Fruit fly (Drosophila melanogaster): ENCODE data around the gene dnd.

DNA sequence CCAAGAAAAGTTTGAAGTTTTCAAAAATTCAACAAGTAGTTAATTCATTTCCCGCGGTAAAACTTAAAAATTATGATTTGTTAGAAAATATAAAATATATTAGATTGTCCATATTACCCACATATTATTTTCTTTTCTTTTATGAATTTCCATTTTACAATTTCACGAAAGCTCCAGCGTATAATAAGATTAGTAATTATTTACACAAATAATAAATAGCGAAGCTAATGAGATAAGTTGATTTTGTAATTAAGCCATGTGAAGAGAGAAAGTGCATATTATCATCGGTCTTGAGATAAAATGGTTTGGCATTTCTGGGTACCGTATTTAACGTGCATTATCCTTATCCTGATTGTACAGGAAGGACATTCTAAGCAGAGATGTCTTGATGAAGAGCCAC lies 24.4 kb upstream of the dnd start, which contains the start of gene Qsox3:
- no peak for TF ChIP-seq CG12236 (GFP tag; optimal IDR thresholded peaks at IDR 0.05)
- TF ChIP-seq CG17829 (tag; optimal IDR thresholded peaks at IDR 0.05): no peak
- no peak for TF ChIP-seq caup (GFP tag; optimal IDR thresholded peaks at IDR 0.05; ENCODE audit: severe bottlenecking)
- no peak for TF ChIP-seq CG7987 (GFP tag; optimal IDR thresholded peaks at IDR 0.05)
- TF ChIP-seq chm (GFP tag; IDR thresholded peaks at IDR 0.05): no peak
- no peak for TF ChIP-seq lbe (GFP tag; optimal IDR thresholded peaks at IDR 0.05)
- TF ChIP-seq Hr39 (optimal IDR thresholded peaks at IDR 0.05): no peak
- TF ChIP-seq CG14014 (GFP tag; IDR thresholded peaks at IDR 0.05): no peak
- no peak for TF ChIP-seq CG15601 (tag; optimal IDR thresholded peaks at IDR 0.05)
- no peak for TF ChIP-seq crol (GFP tag; IDR thresholded peaks at IDR 0.05)
- no peak for TF ChIP-seq amos (GFP tag; IDR thresholded peaks at IDR 0.05; ENCODE audit: partially characterized antibody)

Data from whole organism, embryonic.